Worm (Caenorhabditis elegans) whole organism, early embryonic: ENCODE data around the gene T22B7.22.

Experiments
- B0310.2 ChIP-seq: sonication (generic microtip); optimal IDR thresholded peaks from 2 replicates; lab custom pipeline; 2016; ENCODE audit warnings: mild to moderate bottlenecking, missing genetic modification characterization, missing compliant biosample characterization
- F13C5.2 ChIP-seq: sonication (generic microtip); optimal IDR thresholded peaks from 2 replicates; lab custom pipeline; 2017; ENCODE audit warnings: mild to moderate bottlenecking, missing genetic modification characterization, inconsistent platforms, missing compliant biosample characterization
- aly-1 ChIP-seq: sonication (generic microtip); optimal IDR thresholded peaks from 2 replicates; lab custom pipeline; 2016; ENCODE audit warnings: missing genetic modification characterization, missing compliant biosample characterization
- ama-1 ChIP-seq: fragments of 150-350 bp; optimal IDR thresholded peaks from 2 replicates; lab custom pipeline; 2014
- ceh-13 ChIP-seq: fragments of 200-800 bp; sonication (Bioruptor generic); optimal IDR thresholded peaks from 2 replicates; lab custom pipeline; 2018; ENCODE audit warnings: mild to moderate bottlenecking, missing genetic modification characterization, missing compliant biosample characterization
- ceh-36 ChIP-seq: sonication (generic microtip); optimal IDR thresholded peaks from 2 replicates; lab custom pipeline; 2016; ENCODE audit warnings: missing genetic modification characterization, inconsistent platforms, missing compliant biosample characterization
- ets-7 ChIP-seq: sonication (generic microtip); optimal IDR thresholded peaks from 2 replicates; lab custom pipeline; 2016; ENCODE audit warnings: missing genotype, missing genetic modification characterization, missing compliant biosample characterization
- flt-1 ChIP-seq: fragments of 200-800 bp; sonication (Bioruptor generic); IDR thresholded peaks from 2 replicates; pipeline ENCODE4 v1.3.6; 2022; ENCODE audit warnings: missing genetic modification characterization, missing compliant biosample characterization
- hmbx-1 ChIP-seq: sonication (generic microtip); optimal IDR thresholded peaks from 2 replicates; lab custom pipeline; 2016; ENCODE audit warnings: mild to moderate bottlenecking, missing genetic modification characterization, missing compliant biosample characterization
- hmg-4 ChIP-seq: fragments of 200-800 bp; sonication (Bioruptor generic); optimal IDR thresholded peaks from 2 replicates; lab custom pipeline; 2018; ENCODE audit warnings: mild to moderate bottlenecking, missing genetic modification characterization, missing compliant biosample characterization
- hnd-1 ChIP-seq: sonication (generic microtip); optimal IDR thresholded peaks from 2 replicates; lab custom pipeline; 2016; ENCODE audit warnings: missing genetic modification characterization, missing compliant biosample characterization
- pes-1 ChIP-seq: fragments of 200-800 bp; sonication (Bioruptor generic); IDR thresholded peaks from 2 replicates; pipeline ENCODE4 v1.3.6; 2022; ENCODE audit warnings: missing genetic modification reagents, missing genetic modification characterization, missing compliant biosample characterization
- scrt-1 ChIP-seq: fragments of 200-800 bp; sonication (Bioruptor generic); IDR thresholded peaks from 2 replicates; pipeline ENCODE4 v1.3.6; 2022; ENCODE audit warnings: missing genetic modification characterization, missing compliant biosample characterization
- sea-1 ChIP-seq: fragments of 200-800 bp; sonication (Bioruptor generic); conservative IDR thresholded peaks from 2 replicates; pipeline ENCODE4 v1.3.6; 2022; ENCODE audit warnings: missing genetic modification characterization, missing compliant biosample characterization
- tbx-11 ChIP-seq: fragments of 200-800 bp; sonication (Bioruptor generic); IDR thresholded peaks from 2 replicates; pipeline ENCODE4 v1.3.6; 2022; ENCODE audit warnings: missing genetic modification characterization, missing compliant biosample characterization
- tbx-37 ChIP-seq: fragments of 200-800 bp; sonication (Bioruptor generic); conservative IDR thresholded peaks from 2 replicates; pipeline ENCODE4 v1.3.6; 2022; ENCODE audit warnings: missing genetic modification reagents, missing genetic modification characterization, missing compliant biosample characterization
- tra-4 ChIP-seq: sonication (generic microtip); optimal IDR thresholded peaks from 2 replicates; lab custom pipeline; 2017; ENCODE audit warnings: missing genetic modification characterization, missing compliant biosample characterization

T22B7.22 gene

DNA sequence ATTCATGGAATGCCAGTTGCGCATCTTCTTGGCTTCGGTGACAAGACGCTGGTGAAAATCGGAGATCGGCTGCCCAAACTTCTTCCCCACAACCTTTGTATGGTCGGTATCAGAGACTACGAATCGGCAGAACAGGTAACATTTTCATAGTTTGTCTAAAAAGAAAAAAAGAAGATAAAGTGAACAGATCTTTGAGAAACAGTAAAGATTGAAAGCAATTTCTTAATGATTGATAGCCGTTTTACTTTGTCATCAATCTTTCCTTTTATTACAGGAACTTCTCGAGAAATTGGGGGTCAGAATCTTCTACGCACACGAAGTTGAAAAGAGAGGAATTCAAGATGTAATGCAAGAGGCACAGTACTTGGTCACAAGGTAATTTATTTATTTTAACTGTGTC lies 28.8 kb upstream of the T22B7.22 start:
- TF ChIP-seq hmbx-1 (tag; lab: Kevin White, UChicago) (no peak), tra-4 (no peak), ama-1 (lab: Kevin White, UChicago) (no peak), tbx-11 (no peak), aly-1 (no peak), B0310.2 (tag; lab: Kevin White, UChicago) (no peak), pes-1 (GFP tag; lab: Robert Waterston, UW) (no peak), tbx-37 (GFP tag; lab: Robert Waterston, UW) (no peak), ceh-13 (GFP tag; lab: Kevin White, UChicago) (no peak)

DNA sequence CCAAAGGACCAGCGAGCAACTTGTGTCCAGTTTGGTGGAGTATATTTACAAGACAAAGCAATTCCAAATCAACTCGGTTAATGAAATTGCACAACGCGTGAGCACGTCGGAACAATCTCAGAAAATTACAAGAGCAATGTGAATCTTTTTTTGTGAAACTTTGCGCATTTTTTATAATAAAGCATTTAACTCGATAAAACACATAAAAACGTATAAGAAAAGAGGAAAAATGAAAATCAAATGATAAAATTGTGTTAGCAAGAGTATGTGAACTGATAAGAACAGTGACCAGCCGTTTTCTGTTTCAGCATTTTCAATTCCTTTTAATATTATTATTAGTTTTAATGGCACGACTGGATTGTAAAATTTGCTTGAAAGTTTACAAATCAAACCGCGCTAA lies 28.1 kb upstream of the T22B7.22 start, which contains the start of gene T22B7.8:
Gene T22B7.8, plus strand, starts transcription at position 301 of the 400 bp plus-strand sequence.
- TF ChIP-seq scrt-1 (GFP tag; lab: Robert Waterston, UW) (no peak), hnd-1 (tag; lab: Kevin White, UChicago) (no peak), hmg-4 (no peak), tra-4 (no peak), flt-1 (GFP tag; lab: Robert Waterston, UW) (no peak), B0310.2 (tag; lab: Kevin White, UChicago) (no peak), ama-1 (lab: Kevin White, UChicago) (no peak), hmbx-1 (tag; lab: Kevin White, UChicago) (no peak), ceh-36 (tag; lab: Kevin White, UChicago) (no peak), aly-1 (no peak), tbx-11 (no peak), ceh-13 (GFP tag; lab: Kevin White, UChicago) (no peak), pes-1 (GFP tag; lab: Robert Waterston, UW) (no peak), F13C5.2 (tag; lab: Kevin White, UChicago) (no peak), sea-1 (GFP tag; lab: Robert Waterston, UW) (no peak), ets-7 (tag; lab: Kevin White, UChicago) (no peak), tbx-37 (GFP tag; lab: Robert Waterston, UW) (no peak)

DNA sequence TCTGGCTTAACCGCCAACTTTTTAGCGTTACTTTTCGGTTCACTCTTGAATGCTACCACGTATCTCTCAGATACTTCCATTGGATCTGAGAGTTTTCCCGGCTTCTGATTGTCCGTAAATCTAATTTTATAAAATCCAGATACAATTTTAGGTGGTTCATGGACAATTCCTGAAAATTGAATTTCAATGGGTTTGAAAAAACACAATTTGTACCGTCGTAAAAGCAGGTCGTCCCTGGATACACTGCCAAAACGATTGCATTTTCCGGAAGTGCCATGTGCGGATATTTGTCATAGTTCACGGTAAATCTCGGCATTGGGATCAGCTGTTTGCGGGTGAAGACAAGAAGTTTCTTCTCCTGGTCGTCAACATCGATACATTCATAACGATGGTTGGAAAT lies 20.2 kb upstream of the T22B7.22 start:
- TF ChIP-seq ets-7 (tag; lab: Kevin White, UChicago), result no peak
- TF ChIP-seq tbx-37 (GFP tag; lab: Robert Waterston, UW), result no peak
- no peak for TF ChIP-seq aly-1
- no peak for TF ChIP-seq ceh-36 (tag; lab: Kevin White, UChicago)
- no peak for TF ChIP-seq F13C5.2 (tag; lab: Kevin White, UChicago)
- TF ChIP-seq tra-4, result no peak
- no peak for TF ChIP-seq hmg-4
- TF ChIP-seq ceh-13 (GFP tag; lab: Kevin White, UChicago), result no peak
- no peak for TF ChIP-seq pes-1 (GFP tag; lab: Robert Waterston, UW)
- no peak for TF ChIP-seq tbx-11
- TF ChIP-seq hmbx-1 (tag; lab: Kevin White, UChicago), result no peak
- no peak for TF ChIP-seq hnd-1 (tag; lab: Kevin White, UChicago)
- TF ChIP-seq sea-1 (GFP tag; lab: Robert Waterston, UW), result no peak
- no peak for TF ChIP-seq flt-1 (GFP tag; lab: Robert Waterston, UW)
- TF ChIP-seq B0310.2 (tag; lab: Kevin White, UChicago), result no peak
- no peak for TF ChIP-seq ama-1 (lab: Kevin White, UChicago)
- no peak for TF ChIP-seq scrt-1 (GFP tag; lab: Robert Waterston, UW)

ce11 chrX:5641315-5641714 lies 18.5 kb upstream of the T22B7.22 start, which contains the start of gene T22B7.4:
Gene T22B7.4 (minus strand): TSS chrX:5641415.
- TF ChIP-seq hmg-4, result peak; percentile 49
- TF ChIP-seq flt-1 (GFP tag; lab: Robert Waterston, UW), result no peak
- TF ChIP-seq ceh-13 (GFP tag; lab: Kevin White, UChicago), result no peak
- TF ChIP-seq scrt-1 (GFP tag; lab: Robert Waterston, UW), result no peak

- no peak for TF ChIP-seq pes-1 (GFP tag; lab: Robert Waterston, UW)
- no peak for TF ChIP-seq tra-4
- TF ChIP-seq ets-7 (tag; lab: Kevin White, UChicago), result no peak
- no peak for TF ChIP-seq hmbx-1 (tag; lab: Kevin White, UChicago)
- TF ChIP-seq F13C5.2 (tag; lab: Kevin White, UChicago), result no peak
- no peak for TF ChIP-seq tbx-37 (GFP tag; lab: Robert Waterston, UW)
- TF ChIP-seq scrt-1 (GFP tag; lab: Robert Waterston, UW), result no peak
- no peak for TF ChIP-seq hnd-1 (tag; lab: Kevin White, UChicago)
- no peak for TF ChIP-seq B0310.2 (tag; lab: Kevin White, UChicago)
- TF ChIP-seq aly-1, result no peak
- TF ChIP-seq hmg-4, result no peak
- TF ChIP-seq flt-1 (GFP tag; lab: Robert Waterston, UW), result no peak
- TF ChIP-seq ceh-36 (tag; lab: Kevin White, UChicago), result no peak
- TF ChIP-seq tbx-11, result no peak
- no peak for TF ChIP-seq ceh-13 (GFP tag; lab: Kevin White, UChicago)
- no peak for TF ChIP-seq sea-1 (GFP tag; lab: Robert Waterston, UW)
- TF ChIP-seq ama-1 (lab: Kevin White, UChicago), result no peak
These were observed 15.7 kb upstream of the T22B7.22 start for ce11 chrX:5644112-5644511.

ce11 chrX:5645606-5646005 lies 14.2 kb upstream of the T22B7.22 start:
- TF ChIP-seq ceh-36 (tag; lab: Kevin White, UChicago) (no peak), ets-7 (tag; lab: Kevin White, UChicago) (no peak), aly-1 (no peak), scrt-1 (GFP tag; lab: Robert Waterston, UW) (no peak), hnd-1 (tag; lab: Kevin White, UChicago) (no peak), hmg-4 (no peak), tbx-37 (GFP tag; lab: Robert Waterston, UW) (no peak)

ce11 chrX:5646951-5647423 lies 12.8 kb upstream of the T22B7.22 start, which contains the start of gene T22B7.3:
Gene T22B7.3 (plus strand): TSS chrX:5647373.
- no peak for TF ChIP-seq hmg-4
- TF ChIP-seq ceh-13 (GFP tag; lab: Kevin White, UChicago), result no peak
- TF ChIP-seq tbx-37 (GFP tag; lab: Robert Waterston, UW), result no peak
- TF ChIP-seq ama-1 (lab: Kevin White, UChicago), result no peak
- TF ChIP-seq ets-7 (tag; lab: Kevin White, UChicago), result no peak
- no peak for TF ChIP-seq pes-1 (GFP tag; lab: Robert Waterston, UW)
- TF ChIP-seq aly-1, result no peak
- no peak for TF ChIP-seq hmbx-1 (tag; lab: Kevin White, UChicago)
- TF ChIP-seq scrt-1 (GFP tag; lab: Robert Waterston, UW), result no peak
- TF ChIP-seq F13C5.2 (tag; lab: Kevin White, UChicago), result no peak
- TF ChIP-seq tbx-11, result no peak
